Fruit fly (Drosophila melanogaster): Measurements from ENCODE around the gene CG34302.

CG34302 gene

dm6 chr3R:9774147-9774546 lies 49.5 kb downstream of the CG34302 start, which contains the start of gene Whamy:
Whamy (minus strand) TSS chr3R:9774419.
- TF ChIP-seq Rx (GFP tag; IDR thresholded peaks at IDR 0.05) (no peak), Doc3 (GFP tag; IDR thresholded peaks at IDR 0.05; ENCODE audit: partially characterized antibody) (no peak), ftz-f1 (GFP tag; optimal IDR thresholded peaks at IDR 0.05) (peak; percentile 49), exex (tag; optimal IDR thresholded peaks at IDR 0.05) (peak; percentile 74), Hmr (GFP tag; optimal IDR thresholded peaks at IDR 0.05) (peak; percentile 20), CG1792 (GFP tag; optimal IDR thresholded peaks at IDR 0.05) (no peak), Med (GFP tag) (peak; percentile 70), sens (GFP tag) (no peak), mirr (GFP tag; optimal IDR thresholded peaks at IDR 0.05) (peak; percentile 77), CG10543 (GFP tag; optimal IDR thresholded peaks at IDR 0.05) (peak; percentile 73), Vsx1 (GFP tag; optimal IDR thresholded peaks at IDR 0.05) (peak; percentile 25), chinmo (GFP tag; IDR thresholded peaks at IDR 0.05; ENCODE audit: partially characterized antibody) (0 out of 4 replicates have a peak, but pooled peaks have one; percentile 33), grn (GFP tag; optimal IDR thresholded peaks at IDR 0.05) (peak; percentile 62), CG13296 (GFP tag; optimal IDR thresholded peaks at IDR 0.05) (peak; percentile 5), sug (tag; optimal IDR thresholded peaks at IDR 0.05) (peak; percentile 75), CG18599 (GFP tag; optimal IDR thresholded peaks at IDR 0.05) (peak; percentile 36), dimm (GFP tag; IDR thresholded peaks at IDR 0.05) (no peak), Pdp1 (GFP tag; optimal IDR thresholded peaks at IDR 0.05) (peak in 1 of 2 experiments; percentile 9), Deaf1 (tag; optimal IDR thresholded peaks at IDR 0.05) (peak; percentile 82), kay (GFP tag; optimal IDR thresholded peaks at IDR 0.05) (peak; percentile 44), Jarid2 (GFP tag; optimal IDR thresholded peaks at IDR 0.05) (no peak), CG1647 (GFP tag; optimal IDR thresholded peaks at IDR 0.05) (no peak), CG12769 (tag; optimal IDR thresholded peaks at IDR 0.05) (peak; percentile 11), CG34376 (GFP tag; optimal IDR thresholded peaks at IDR 0.05) (peak; percentile 76), HmgZ (tag; optimal IDR thresholded peaks at IDR 0.05) (peak; percentile 21), NK7.1 (GFP tag; optimal IDR thresholded peaks at IDR 0.05) (no peak), lab (GFP tag; optimal IDR thresholded peaks at IDR 0.05) (peak; percentile 66)

Data from whole organism, embryonic.